Worm (Caenorhabditis elegans): ENCODE data around the gene gly-12.
A peak's percentile ranks its signal among the peaks of the same experiment; 100 is the strongest.

The gly-12 gene

DNA sequence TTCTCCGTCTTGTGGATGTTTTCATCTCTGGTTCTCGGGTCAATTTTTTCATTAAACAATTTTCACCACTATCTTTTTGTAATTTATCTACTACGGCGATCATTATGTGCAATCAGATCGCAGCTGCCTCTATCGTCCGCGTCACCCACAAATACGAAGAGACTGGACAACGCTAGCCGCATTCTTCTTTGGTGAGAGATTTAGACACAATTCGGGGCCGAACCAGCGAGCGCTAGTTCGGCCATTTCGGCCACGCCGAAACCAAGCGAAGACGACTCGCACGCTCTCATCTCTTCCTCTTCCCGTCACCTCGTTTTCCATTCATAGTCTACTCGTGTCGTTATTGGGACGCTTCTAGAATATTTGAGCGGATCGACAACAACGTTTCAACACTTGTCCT is at the start of gene gly-12:
gly-12 (plus strand) TSS at position 117 of the 400 bp plus-strand sequence.
- TF ChIP-seq ztf-11 (tag; optimal IDR thresholded peaks at IDR 0.05) (no peak), M03D4.4 (tag; optimal IDR thresholded peaks at IDR 0.05) (peak; percentile 52), sptf-1 (tag; optimal IDR thresholded peaks at IDR 0.05) (peak; percentile 59), nhr-2 (tag; optimal IDR thresholded peaks at IDR 0.05) (no peak), ceh-83 (GFP tag; optimal IDR thresholded peaks at IDR 0.05) (no peak), nhr-12 (tag; optimal IDR thresholded peaks at IDR 0.05) (no peak), bed-3 (GFP tag; optimal IDR thresholded peaks at IDR 0.05) (no peak), ces-1 (GFP tag; optimal IDR thresholded peaks at IDR 0.05) (no peak), lin-32 (GFP tag; optimal IDR thresholded peaks at IDR 0.05) (no peak), lsy-2 (tag; optimal IDR thresholded peaks at IDR 0.05) (no peak), nhr-28 (tag; optimal IDR thresholded peaks at IDR 0.05) (no peak), mep-1 (tag; optimal IDR thresholded peaks at IDR 0.05) (peak; percentile 39), flh-1 (GFP tag; optimal IDR thresholded peaks at IDR 0.05) (no peak), ham-2 (GFP tag; optimal IDR thresholded peaks at IDR 0.05) (peak; percentile 89), blmp-1 (tag; optimal IDR thresholded peaks at IDR 0.05) (no peak), snpc-4 (tag; optimal IDR thresholded peaks at IDR 0.05) (no peak), pha-4 (tag; optimal IDR thresholded peaks at IDR 0.05) (no peak), lin-13 (tag; optimal IDR thresholded peaks at IDR 0.05) (no peak), ceh-43 (GFP tag; optimal IDR thresholded peaks at IDR 0.05) (no peak), drap-1 (GFP tag; optimal IDR thresholded peaks at IDR 0.05) (no peak), tbx-8 (GFP tag; optimal IDR thresholded peaks at IDR 0.05) (no peak), sem-2 (GFP tag; optimal IDR thresholded peaks at IDR 0.05) (no peak), nhr-76 (tag; optimal IDR thresholded peaks at IDR 0.05) (no peak), unc-120 (tag; optimal IDR thresholded peaks at IDR 0.05; ENCODE audit: poor library complexity, severe bottlenecking) (peak; percentile 54), ceh-39 (tag; optimal IDR thresholded peaks at IDR 0.05) (no peak), cnd-1 (tag; optimal IDR thresholded peaks at IDR 0.05) (no peak), zip-8 (tag; optimal IDR thresholded peaks at IDR 0.05) (no peak), mls-2 (tag; optimal IDR thresholded peaks at IDR 0.05) (peak; percentile 43), unc-62 (GFP tag; optimal IDR thresholded peaks at IDR 0.05) (peak; percentile 48), elt-1 (tag; optimal IDR thresholded peaks at IDR 0.05; ENCODE audit: borderline replicate concordance, insufficient read depth) (peak; percentile 93), hlh-1 (tag; optimal IDR thresholded peaks at IDR 0.05) (peak; percentile 40), mab-5 (tag; optimal IDR thresholded peaks at IDR 0.05) (no peak), unc-39 (tag; optimal IDR thresholded peaks at IDR 0.05) (no peak), nhr-237 (tag; optimal IDR thresholded peaks at IDR 0.05) (no peak), elt-3 (tag; optimal IDR thresholded peaks at IDR 0.05) (no peak)

DNA sequence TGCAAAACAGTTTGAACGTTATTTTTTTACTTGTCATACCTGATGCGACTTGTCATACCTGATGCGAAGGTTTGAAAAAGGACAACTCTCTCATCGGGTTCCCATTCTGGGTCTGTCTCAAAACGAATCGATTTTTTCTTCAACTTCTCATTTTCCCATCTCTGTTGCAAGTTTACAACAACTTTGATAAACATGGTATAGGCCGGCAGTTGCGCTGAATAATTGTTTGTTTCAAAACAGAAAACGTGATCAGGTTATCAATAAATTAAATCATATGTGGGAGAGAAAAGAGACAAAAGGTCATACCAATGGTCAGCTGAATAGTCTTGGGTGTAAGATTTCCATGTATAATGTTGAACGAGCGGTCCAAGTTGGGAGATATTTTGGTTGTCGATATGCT is 48.8 kb upstream of the gly-12 start:
- TF ChIP-seq drap-1 (GFP tag; optimal IDR thresholded peaks at IDR 0.05): no peak
- TF ChIP-seq zip-8 (tag; optimal IDR thresholded peaks at IDR 0.05): no peak
- TF ChIP-seq unc-62 (GFP tag; optimal IDR thresholded peaks at IDR 0.05): no peak

ce11 chrX:7437949-7438348 is 47.7 kb upstream of the gly-12 start, which contains the start of gene C01C10.2:
Gene C01C10.2, minus strand, starts transcription at chrX:7438118.
- TF ChIP-seq nhr-237 (tag; optimal IDR thresholded peaks at IDR 0.05) (no peak), ces-1 (GFP tag; optimal IDR thresholded peaks at IDR 0.05) (peak; percentile 21), nhr-76 (tag; optimal IDR thresholded peaks at IDR 0.05) (no peak), unc-62 (GFP tag; optimal IDR thresholded peaks at IDR 0.05) (no peak)

- TF ChIP-seq blmp-1 (tag; optimal IDR thresholded peaks at IDR 0.05) (no peak), pha-4 (tag; optimal IDR thresholded peaks at IDR 0.05) (no peak), ztf-11 (tag; optimal IDR thresholded peaks at IDR 0.05) (no peak), unc-120 (tag; optimal IDR thresholded peaks at IDR 0.05; ENCODE audit: poor library complexity, severe bottlenecking) (no peak), sptf-1 (tag; optimal IDR thresholded peaks at IDR 0.05) (no peak), ham-2 (GFP tag; optimal IDR thresholded peaks at IDR 0.05) (no peak), ceh-43 (GFP tag; optimal IDR thresholded peaks at IDR 0.05) (no peak), zip-8 (tag; optimal IDR thresholded peaks at IDR 0.05) (no peak), ces-1 (GFP tag; optimal IDR thresholded peaks at IDR 0.05) (no peak), nhr-76 (tag; optimal IDR thresholded peaks at IDR 0.05) (no peak), nhr-2 (tag; optimal IDR thresholded peaks at IDR 0.05) (no peak), nhr-237 (tag; optimal IDR thresholded peaks at IDR 0.05) (no peak)
These were observed 45.6 kb upstream of the gly-12 start for ce11 chrX:7440102-7440501.

Data from whole organism, mixed stage, embryonic.